Fruit fly (Drosophila melanogaster): ENCODE measurements around the gene Cpr64Aa.
A peak's percentile ranks its signal among the peaks of the same experiment; 100 is the strongest.

- TF ChIP-seq CG14655 (GFP tag; optimal IDR thresholded peaks at IDR 0.05) (no peak), CG4496 (GFP tag; IDR thresholded peaks at IDR 0.05) (peak; percentile 20; the same call in 2 of the 3 replicates), CG12605 (GFP tag; IDR thresholded peaks at IDR 0.05) (no peak), CG9948 (tag; optimal IDR thresholded peaks at IDR 0.05) (peak; percentile 6), Snoo (tag; optimal IDR thresholded peaks at IDR 0.05) (peak; percentile 37)
Measured at dm6 chr3L:4254301-4254834, 45.4 kb upstream of the Cpr64Aa start, which contains the start of the genes ago and CG1265.
